Fruit fly (Drosophila melanogaster): ENCODE measurements around the gene comm2.
A peak's percentile ranks its signal among the peaks of the same experiment; 100 is the strongest.

Gene comm2

DNA sequence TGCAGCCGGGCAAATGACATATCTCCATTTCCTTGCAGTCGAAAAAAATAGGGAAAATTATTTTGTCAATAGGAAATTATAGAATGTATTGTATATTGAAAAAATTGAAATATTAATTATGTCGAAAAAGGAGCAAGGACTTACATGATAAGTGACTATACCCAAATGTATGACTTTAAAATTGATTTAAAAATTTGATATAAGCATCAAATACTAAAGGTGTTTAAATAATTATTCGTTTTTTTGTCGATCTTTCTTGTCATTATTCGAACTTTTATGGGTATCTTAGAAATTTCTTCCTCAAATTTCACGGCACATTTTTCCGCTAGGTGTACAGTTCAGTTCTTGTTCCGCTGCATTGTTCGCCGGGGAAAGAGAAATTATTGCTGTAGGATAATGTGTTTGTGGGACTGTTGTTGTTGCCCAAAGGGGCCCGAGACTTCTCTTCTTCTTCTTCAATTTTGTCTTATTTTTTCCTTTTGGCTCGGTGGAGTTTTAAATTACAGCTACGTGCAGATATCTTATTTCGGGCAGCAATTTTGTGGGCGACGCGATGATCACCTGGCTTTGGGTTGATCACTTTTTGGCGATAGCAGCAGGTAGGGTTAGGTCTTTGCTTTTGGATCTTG, 802 bp upstream of the comm2 start (continued):
- peak; percentile 44 for TF ChIP-seq corto (GFP tag; optimal IDR thresholded peaks at IDR 0.05)
- TF ChIP-seq Oaz (GFP tag; IDR thresholded peaks at IDR 0.05) = no peak
- no peak for TF ChIP-seq Hr39 (optimal IDR thresholded peaks at IDR 0.05)
- TF ChIP-seq CG17328 (GFP tag; IDR thresholded peaks at IDR 0.05) = peak; percentile 25; the same call in 1 of the 2 replicates
- TF ChIP-seq ttk (GFP tag; IDR thresholded peaks at IDR 0.05) = no peak
- peak; percentile 50 for TF ChIP-seq CG1529 (GFP tag; optimal IDR thresholded peaks at IDR 0.05)
- peak; percentile 96 for TF ChIP-seq dmrt11E (tag; optimal IDR thresholded peaks at IDR 0.05)
- no peak for TF ChIP-seq sd (tag; optimal IDR thresholded peaks at IDR 0.05)
- TF ChIP-seq CG11247 (GFP tag; IDR thresholded peaks at IDR 0.05) = no peak
- no peak for TF ChIP-seq sob (GFP tag; IDR thresholded peaks at IDR 0.05)
- TF ChIP-seq dimm (GFP tag; IDR thresholded peaks at IDR 0.05) = no peak
- TF ChIP-seq vnd (GFP tag; IDR thresholded peaks at IDR 0.05; ENCODE audit: partially characterized antibody) = no peak
- no peak for TF ChIP-seq CG9215 (GFP tag; IDR thresholded peaks at IDR 0.05)
- TF ChIP-seq CG14860 (GFP tag; IDR thresholded peaks at IDR 0.05; ENCODE audit: partially characterized antibody) = no peak
- TF ChIP-seq D19A (tag; optimal IDR thresholded peaks at IDR 0.05) = peak; percentile 69
- peak; percentile 59 for TF ChIP-seq Neu2 (GFP tag; optimal IDR thresholded peaks at IDR 0.05; ENCODE audit: borderline replicate concordance)
- no peak for TF ChIP-seq bowl (GFP tag; IDR thresholded peaks at IDR 0.05)
- no peak for TF ChIP-seq Camta (GFP tag; optimal IDR thresholded peaks at IDR 0.05)
- no peak for TF ChIP-seq Eip74EF (GFP tag; optimal IDR thresholded peaks at IDR 0.05)
- no peak for TF ChIP-seq nom (GFP tag; optimal IDR thresholded peaks at IDR 0.05)
- TF ChIP-seq Vsx1 (GFP tag; optimal IDR thresholded peaks at IDR 0.05) = no peak
- TF ChIP-seq HLH3B (GFP tag; IDR thresholded peaks at IDR 0.05) = no peak
- TF ChIP-seq CG4282 (GFP tag; optimal IDR thresholded peaks at IDR 0.05) = no peak
- no peak for TF ChIP-seq lilli (GFP tag; optimal IDR thresholded peaks at IDR 0.05)
- peak; percentile 29 for TF ChIP-seq CG10462 (GFP tag; optimal IDR thresholded peaks at IDR 0.05)
- no peak for TF ChIP-seq Deaf1 (tag; optimal IDR thresholded peaks at IDR 0.05)
- TF ChIP-seq CG3838 (GFP tag; optimal IDR thresholded peaks at IDR 0.05) = no peak
- no peak for TF ChIP-seq chn (GFP tag; optimal IDR thresholded peaks at IDR 0.05)
- TF ChIP-seq CG8089 (GFP tag; optimal IDR thresholded peaks at IDR 0.05) = no peak
- TF ChIP-seq CG9797 (GFP tag; optimal IDR thresholded peaks at IDR 0.05) = no peak
- TF ChIP-seq CG4404 (GFP tag; IDR thresholded peaks at IDR 0.05) = peak; percentile 54
- no peak for TF ChIP-seq amos (GFP tag; IDR thresholded peaks at IDR 0.05; ENCODE audit: partially characterized antibody)
- no peak for TF ChIP-seq CG8281 (tag; optimal IDR thresholded peaks at IDR 0.05)
- TF ChIP-seq CG8478 (optimal IDR thresholded peaks at IDR 0.05) = no peak
- no peak for TF ChIP-seq sens-2 (GFP tag; IDR thresholded peaks at IDR 0.05)
- no peak for TF ChIP-seq CG9876 (GFP tag; optimal IDR thresholded peaks at IDR 0.05)
- no peak for TF ChIP-seq CG1024 (GFP tag; IDR thresholded peaks at IDR 0.05)
- no peak for TF ChIP-seq NC2α (GFP tag; optimal IDR thresholded peaks at IDR 0.05)
- peak; percentile 76 for TF ChIP-seq gsb-n (tag; optimal IDR thresholded peaks at IDR 0.05)
- peak; percentile 83 for TF ChIP-seq CG18262 (tag; optimal IDR thresholded peaks at IDR 0.05)
- no peak for TF ChIP-seq bbx (GFP tag; IDR thresholded peaks at IDR 0.05; ENCODE audit: partially characterized antibody)
- TF ChIP-seq klu (GFP tag; IDR thresholded peaks at IDR 0.05) = no peak
- peak; percentile 23; the same call in 1 of the 2 replicates for TF ChIP-seq CG32767 (GFP tag; IDR thresholded peaks at IDR 0.05)
- TF ChIP-seq NC2β (GFP tag; optimal IDR thresholded peaks at IDR 0.05) = no peak
- TF ChIP-seq Gug (GFP tag; IDR thresholded peaks at IDR 0.05) = no peak
- TF ChIP-seq CG11560 (tag; IDR thresholded peaks at IDR 0.05) = no peak
- no peak for TF ChIP-seq CG10543 (GFP tag; optimal IDR thresholded peaks at IDR 0.05)
- no peak for TF ChIP-seq toy (GFP tag; IDR thresholded peaks at IDR 0.05)
- TF ChIP-seq CG7271 (tag; optimal IDR thresholded peaks at IDR 0.05) = no peak
- TF ChIP-seq gcm2 (GFP tag; optimal IDR thresholded peaks at IDR 0.05) = no peak
- TF ChIP-seq BtbVII (GFP tag; optimal IDR thresholded peaks at IDR 0.05) = no peak
- no peak for TF ChIP-seq emc (GFP tag; optimal IDR thresholded peaks at IDR 0.05)
